Fruit fly (Drosophila melanogaster) S2 (cell line): ENCODE measurements around the gene pnt.

Experiments used
- CG8478 ChIP-seq: fragments of >200 bp; optimal IDR thresholded peaks from 2 replicates; lab custom pipeline; 2018
- CTCF ChIP-seq, 2 experiments: fragments of >200 bp; optimal IDR thresholded peaks; 2 replicates each; lab custom pipeline; 2018

DNA sequence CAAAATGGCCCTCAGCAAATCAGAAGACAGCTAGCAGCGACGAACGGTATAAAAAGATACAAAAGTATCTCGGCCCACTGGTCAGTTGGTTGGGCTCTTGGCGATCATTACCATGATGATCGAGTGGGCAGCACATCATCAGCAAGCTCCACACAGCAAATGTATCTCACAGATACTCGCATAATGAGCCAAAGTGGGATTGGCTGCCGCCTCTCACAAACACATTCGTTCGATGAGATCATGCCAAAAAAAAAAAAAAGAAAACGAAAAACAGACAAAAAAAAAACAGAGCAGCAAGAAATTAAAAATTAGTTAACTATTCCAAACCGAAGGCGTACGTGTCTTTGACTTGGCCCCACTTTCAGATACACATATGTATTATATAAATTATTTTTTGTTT, 49.8 kb downstream of the pnt start:
- TF ChIP-seq CTCF (optimal IDR thresholded peaks at IDR 0.05; lab: Kevin White, UChicago) = no peak
- TF ChIP-seq CG8478 (lab: Kevin White, UChicago) = no peak
